Comparison of ENCODE assay signal across 1 fruit fly cellular context in the genomic region with DNA sequence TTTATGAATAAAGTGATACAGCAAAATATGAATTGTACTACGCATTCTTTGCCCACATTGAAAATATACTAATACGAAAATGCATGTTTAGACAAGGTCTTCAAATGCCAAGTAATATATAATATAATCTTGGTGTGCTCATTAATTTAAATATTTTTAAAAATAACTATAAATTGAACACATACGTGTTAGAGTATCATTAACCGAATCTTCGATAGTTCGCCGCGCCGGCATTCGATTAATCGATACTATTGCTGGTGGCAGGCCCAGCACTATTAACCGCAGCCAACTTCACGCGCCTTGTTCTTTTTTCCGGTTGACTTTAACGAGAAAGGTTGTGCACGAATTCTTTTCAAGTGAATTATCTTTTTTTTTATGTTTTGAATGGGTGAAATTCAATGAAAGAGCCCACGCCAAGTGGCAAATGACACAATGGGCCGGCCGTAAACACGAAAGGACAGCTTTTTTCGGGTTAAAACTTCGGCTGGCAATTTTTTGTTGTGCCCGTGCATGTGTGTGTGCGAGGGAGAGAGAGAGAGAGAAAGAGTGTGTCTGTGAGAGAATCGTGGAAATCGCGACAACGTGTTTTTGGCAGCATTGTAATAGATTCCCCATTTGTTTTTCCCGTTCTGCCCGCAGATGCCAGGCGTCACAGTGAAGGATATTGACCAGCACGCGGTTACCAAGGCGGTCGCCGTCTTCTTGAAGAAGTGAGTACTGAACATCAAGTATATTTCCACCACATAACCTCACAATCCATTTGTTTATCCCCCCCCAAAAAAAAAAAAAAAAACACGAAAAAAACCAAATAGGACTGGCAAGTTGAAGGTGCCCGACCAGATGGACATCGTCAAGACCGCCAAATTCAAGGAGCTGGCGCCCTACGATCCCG.
A peak's percentile ranks its signal among the peaks of the same experiment; 100 is the strongest.
TF ChIP-seq lines count a peak whose summit lies in the region.

A gene (plus strand): TSS at position 301 of the 892 bp plus-strand sequence.

TF ChIP-seq in whole organism, embryonic, 481 proteins besides CTCF, POLR2A, EP300 and RAD21 (continued from another document and continues in another):
- peak in 1 of 2 experiments; percentile 55 for TF ChIP-seq chif (GFP tag; optimal IDR thresholded peaks at IDR 0.05; lab: Kevin White, UChicago)
- no peak for TF ChIP-seq fru (optimal IDR thresholded peaks at IDR 0.05; lab: Kevin White, UChicago)
- TF ChIP-seq Ets97D (GFP tag; optimal IDR thresholded peaks at IDR 0.05; lab: Kevin White, UChicago) = peak; percentile 99
- TF ChIP-seq Tbp (GFP tag; optimal IDR thresholded peaks at IDR 0.05; lab: Kevin White, UChicago) = no peak
- no peak for TF ChIP-seq CG2120 (GFP tag; optimal IDR thresholded peaks at IDR 0.05; lab: Kevin White, UChicago)
- no peak for TF ChIP-seq CG7357 (GFP tag; IDR thresholded peaks at IDR 0.05; lab: Robert Waterston, UW)
- no peak for TF ChIP-seq CG1602 (GFP tag; optimal IDR thresholded peaks at IDR 0.05; lab: Kevin White, UChicago)
- TF ChIP-seq CG14050 (GFP tag; IDR thresholded peaks at IDR 0.05; lab: Robert Waterston, UW) = peak; percentile 49; the same call in 2 of the 3 replicates
- no peak for TF ChIP-seq ftz-f1 (GFP tag; optimal IDR thresholded peaks at IDR 0.05; lab: Kevin White, UChicago)
- TF ChIP-seq shn (GFP tag; optimal IDR thresholded peaks at IDR 0.05; lab: Kevin White, UChicago) = peak; percentile 66
- peak; percentile 81 for TF ChIP-seq CG31365 (tag; optimal IDR thresholded peaks at IDR 0.05; lab: Kevin White, UChicago)
- peak; percentile 92 for TF ChIP-seq NfI (GFP tag; optimal IDR thresholded peaks at IDR 0.05; lab: Kevin White, UChicago)
- TF ChIP-seq CrebB (tag; optimal IDR thresholded peaks at IDR 0.05; lab: Kevin White, UChicago) = peak; percentile 87
- peak; percentile 27 for TF ChIP-seq CG12155 (GFP tag; optimal IDR thresholded peaks at IDR 0.05; lab: Kevin White, UChicago)
- no peak for TF ChIP-seq nerfin-2 (GFP tag; IDR thresholded peaks at IDR 0.05; lab: Robert Waterston, UW; ENCODE audit: partially characterized antibody)
- peak; percentile 68 for TF ChIP-seq CG11723 (GFP tag; optimal IDR thresholded peaks at IDR 0.05; lab: Kevin White, UChicago)
- TF ChIP-seq kni (GFP tag; optimal IDR thresholded peaks at IDR 0.05; lab: Kevin White, UChicago) = peak; percentile 85
- TF ChIP-seq peb (GFP tag; IDR thresholded peaks at IDR 0.05; lab: Robert Waterston, UW) = peak; percentile 23; the same call in 1 of the 2 replicates
- peak; percentile 72 for TF ChIP-seq cg (GFP tag; optimal IDR thresholded peaks at IDR 0.05; lab: Kevin White, UChicago)
- TF ChIP-seq fu2 (GFP tag; optimal IDR thresholded peaks at IDR 0.05; lab: Kevin White, UChicago) = peak; percentile 34
- peak; percentile 78 for TF ChIP-seq CG12219 (GFP tag; optimal IDR thresholded peaks at IDR 0.05; lab: Kevin White, UChicago)
- no peak for TF ChIP-seq sisA (GFP tag; IDR thresholded peaks at IDR 0.05; lab: Robert Waterston, UW)
- TF ChIP-seq CG4328 (GFP tag; optimal IDR thresholded peaks at IDR 0.05; lab: Kevin White, UChicago) = peak; percentile 85
- TF ChIP-seq CG9727 (GFP tag; optimal IDR thresholded peaks at IDR 0.05; lab: Kevin White, UChicago) = peak; percentile 90
- peak; percentile 82 for TF ChIP-seq bcd (GFP tag; optimal IDR thresholded peaks at IDR 0.05; lab: Kevin White, UChicago)
- TF ChIP-seq Meics (GFP tag; optimal IDR thresholded peaks at IDR 0.05; lab: Kevin White, UChicago) = peak; percentile 89
- peak; percentile 67; the same call in 2 of the 3 replicates for TF ChIP-seq H15 (GFP tag; IDR thresholded peaks at IDR 0.05; lab: Robert Waterston, UW)
- TF ChIP-seq pb (GFP tag; optimal IDR thresholded peaks at IDR 0.05; lab: Kevin White, UChicago) = peak; percentile 80
- TF ChIP-seq CG6175 (GFP tag; IDR thresholded peaks at IDR 0.05; lab: Robert Waterston, UW) = peak; percentile 73
- peak; percentile 16 for TF ChIP-seq Abd-B (GFP tag; optimal IDR thresholded peaks at IDR 0.05; lab: Kevin White, UChicago)
- peak; percentile 78 for TF ChIP-seq CG2875 (GFP tag; optimal IDR thresholded peaks at IDR 0.05; lab: Kevin White, UChicago)
- peak; percentile 21 for TF ChIP-seq stwl (tag; optimal IDR thresholded peaks at IDR 0.05; lab: Kevin White, UChicago)
- TF ChIP-seq Fer2 (tag; optimal IDR thresholded peaks at IDR 0.05; lab: Kevin White, UChicago) = peak; percentile 54
- TF ChIP-seq MESR4 (GFP tag; optimal IDR thresholded peaks at IDR 0.05; lab: Kevin White, UChicago) = peak; percentile 98
- peak; percentile 83 for TF ChIP-seq zfh1 (GFP tag; IDR thresholded peaks at IDR 0.05; lab: Robert Waterston, UW)
- peak; percentile 80 for TF ChIP-seq CG10431 (GFP tag; optimal IDR thresholded peaks at IDR 0.05; lab: Kevin White, UChicago)
- peak; percentile 42 for TF ChIP-seq zf30C (GFP tag; optimal IDR thresholded peaks at IDR 0.05; lab: Kevin White, UChicago)
- peak; percentile 36 for TF ChIP-seq Sox102F (GFP tag; optimal IDR thresholded peaks at IDR 0.05; lab: Kevin White, UChicago)
- TF ChIP-seq CG3163 (GFP tag; optimal IDR thresholded peaks at IDR 0.05; lab: Kevin White, UChicago) = peak; percentile 29
- peak; percentile 48 for TF ChIP-seq lilli (GFP tag; optimal IDR thresholded peaks at IDR 0.05; lab: Kevin White, UChicago)
- TF ChIP-seq Taf1 (GFP tag; IDR thresholded peaks at IDR 0.05; lab: Robert Waterston, UW) = peak; percentile 21; the same call in 1 of the 2 replicates
- TF ChIP-seq CG6683 (GFP tag; optimal IDR thresholded peaks at IDR 0.05; lab: Kevin White, UChicago) = peak; percentile 56
- TF ChIP-seq CG32772 (GFP tag; IDR thresholded peaks at IDR 0.05; lab: Robert Waterston, UW) = peak; percentile 33; the same call in 1 of the 2 replicates
- TF ChIP-seq sr (GFP tag; IDR thresholded peaks at IDR 0.05; lab: Robert Waterston, UW) = peak; percentile 71; the same call in 2 of the 3 replicates
- TF ChIP-seq CG10654 (GFP tag; optimal IDR thresholded peaks at IDR 0.05; lab: Kevin White, UChicago) = peak; percentile 12
- no peak for TF ChIP-seq kay (GFP tag; optimal IDR thresholded peaks at IDR 0.05; lab: Kevin White, UChicago)
- TF ChIP-seq HHEX (GFP tag; optimal IDR thresholded peaks at IDR 0.05; lab: Kevin White, UChicago) = peak; percentile 91
- peak; percentile 88 for TF ChIP-seq chm (GFP tag; IDR thresholded peaks at IDR 0.05; lab: Robert Waterston, UW)
- no peak; the same call in 1 of the 2 replicates for TF ChIP-seq GATAe (GFP tag; conservative IDR thresholded peaks at IDR 0.05; lab: Robert Waterston, UW)
- TF ChIP-seq CG14014 (GFP tag; IDR thresholded peaks at IDR 0.05; lab: Robert Waterston, UW) = peak; percentile 72
- peak; percentile 41 for TF ChIP-seq Camta (GFP tag; optimal IDR thresholded peaks at IDR 0.05; lab: Kevin White, UChicago)
- TF ChIP-seq zen (tag; optimal IDR thresholded peaks at IDR 0.05; lab: Kevin White, UChicago) = peak; percentile 40
- TF ChIP-seq CG13624 (GFP tag; optimal IDR thresholded peaks at IDR 0.05; lab: Kevin White, UChicago) = peak; percentile 27
- TF ChIP-seq CG15696 (tag; optimal IDR thresholded peaks at IDR 0.05; lab: Kevin White, UChicago) = no peak
- peak; percentile 68; the same call in 1 of the 2 replicates for TF ChIP-seq CG43689 (GFP tag; IDR thresholded peaks at IDR 0.05; lab: Robert Waterston, UW)
- peak; percentile 85 for TF ChIP-seq nau (GFP tag; optimal IDR thresholded peaks at IDR 0.05; lab: Kevin White, UChicago)
- peak; percentile 61 for TF ChIP-seq dmrt11E (tag; optimal IDR thresholded peaks at IDR 0.05; lab: Kevin White, UChicago)
- TF ChIP-seq vnd (GFP tag; IDR thresholded peaks at IDR 0.05; lab: Robert Waterston, UW; ENCODE audit: partially characterized antibody) = 0 out of 3 replicates have a peak, but pooled peaks have one; percentile 54
- peak; percentile 97 for TF ChIP-seq HLHmδ (GFP tag; optimal IDR thresholded peaks at IDR 0.05; lab: Kevin White, UChicago)
- TF ChIP-seq NFAT (GFP tag; IDR thresholded peaks at IDR 0.05; lab: Robert Waterston, UW) = peak; percentile 88
- TF ChIP-seq CG18619 (GFP tag; optimal IDR thresholded peaks at IDR 0.05; lab: Kevin White, UChicago) = peak; percentile 87
- TF ChIP-seq CG5953 (GFP tag; IDR thresholded peaks at IDR 0.05; lab: Robert Waterston, UW) = peak; percentile 75
- peak; percentile 88 for TF ChIP-seq Hmr (GFP tag; optimal IDR thresholded peaks at IDR 0.05; lab: Kevin White, UChicago)
- TF ChIP-seq CG17385 (GFP tag; optimal IDR thresholded peaks at IDR 0.05; lab: Kevin White, UChicago) = peak; percentile 85
- TF ChIP-seq CG34224 (GFP tag; IDR thresholded peaks at IDR 0.05; lab: Robert Waterston, UW; ENCODE audit: partially characterized antibody) = no peak
- TF ChIP-seq esg (GFP tag; conservative IDR thresholded peaks at IDR 0.05; lab: Robert Waterston, UW) = no peak
- no peak for TF ChIP-seq tup (GFP tag; optimal IDR thresholded peaks at IDR 0.05; lab: Kevin White, UChicago)
- peak; percentile 86 for TF ChIP-seq Sox100B (GFP tag; optimal IDR thresholded peaks at IDR 0.05; lab: Kevin White, UChicago)
- peak in 1 of 2 experiments; percentile 85 for TF ChIP-seq tll (GFP tag; optimal IDR thresholded peaks at IDR 0.05; lab: Kevin White, UChicago)
- peak in 1 of 2 experiments; percentile 76 for TF ChIP-seq Eip74EF (GFP tag; optimal IDR thresholded peaks at IDR 0.05; lab: Kevin White, UChicago)
- TF ChIP-seq Atf3 (GFP tag; optimal IDR thresholded peaks at IDR 0.05; lab: Kevin White, UChicago) = no peak
- no peak for TF ChIP-seq ind (GFP tag; optimal IDR thresholded peaks at IDR 0.05; lab: Kevin White, UChicago)
- TF ChIP-seq Bgb (GFP tag; IDR thresholded peaks at IDR 0.05; lab: Robert Waterston, UW; ENCODE audit: partially characterized antibody) = peak; percentile 12
- no peak for TF ChIP-seq sc (optimal IDR thresholded peaks at IDR 0.05; lab: Kevin White, UChicago)
- peak; percentile 80 for TF ChIP-seq sc (GFP tag; optimal IDR thresholded peaks at IDR 0.05; lab: Kevin White, UChicago)
- peak; percentile 39 for TF ChIP-seq slou (GFP tag; optimal IDR thresholded peaks at IDR 0.05; lab: Kevin White, UChicago)
- TF ChIP-seq CG7745 (tag; optimal IDR thresholded peaks at IDR 0.05; lab: Kevin White, UChicago) = peak; percentile 55
- TF ChIP-seq CG7556 (GFP tag; optimal IDR thresholded peaks at IDR 0.05; lab: Kevin White, UChicago) = peak; percentile 72
- peak; percentile 66 for TF ChIP-seq Dbx (GFP tag; IDR thresholded peaks at IDR 0.05; lab: Robert Waterston, UW)
- TF ChIP-seq CG3726 (GFP tag; IDR thresholded peaks at IDR 0.05; lab: Robert Waterston, UW) = 0 out of 3 replicates have a peak, but pooled peaks have one; percentile 43
- TF ChIP-seq YL-1 (GFP tag; optimal IDR thresholded peaks at IDR 0.05; lab: Kevin White, UChicago) = peak; percentile 94
- TF ChIP-seq CG10462 (GFP tag; optimal IDR thresholded peaks at IDR 0.05; lab: Kevin White, UChicago) = no peak
- TF ChIP-seq Med (GFP tag; lab: Kevin White, UChicago) = peak; percentile 97
- TF ChIP-seq oc (tag; optimal IDR thresholded peaks at IDR 0.05; lab: Kevin White, UChicago) = no peak
- peak; percentile 49 to 50 for TF ChIP-seq Hr51 (GFP tag; optimal IDR thresholded peaks at IDR 0.05; lab: Kevin White, UChicago)
- no peak for TF ChIP-seq CG8478 (optimal IDR thresholded peaks at IDR 0.05; lab: Kevin White, UChicago)
- peak; percentile 61 for TF ChIP-seq CG8359 (GFP tag; optimal IDR thresholded peaks at IDR 0.05; lab: Kevin White, UChicago; ENCODE audit: borderline replicate concordance)
- no peak for TF ChIP-seq abd-A (tag; optimal IDR thresholded peaks at IDR 0.05; lab: Kevin White, UChicago)
- TF ChIP-seq tin (GFP tag; optimal IDR thresholded peaks at IDR 0.05; lab: Kevin White, UChicago) = peak; percentile 40
- TF ChIP-seq CG2116 (GFP tag; optimal IDR thresholded peaks at IDR 0.05; lab: Kevin White, UChicago) = peak; percentile 70
- TF ChIP-seq Dref (GFP tag; IDR thresholded peaks at IDR 0.05; lab: Robert Waterston, UW) = peak; percentile 75
- peak; percentile 35 for TF ChIP-seq az2 (GFP tag; optimal IDR thresholded peaks at IDR 0.05; lab: Kevin White, UChicago)
- peak; percentile 73; the same call in 2 of the 4 replicates for TF ChIP-seq Dll (GFP tag; IDR thresholded peaks at IDR 0.05; lab: Robert Waterston, UW; ENCODE audit: partially characterized antibody)
- TF ChIP-seq CG13894 (tag; optimal IDR thresholded peaks at IDR 0.05; lab: Kevin White, UChicago) = peak; percentile 75
- peak; percentile 39 for TF ChIP-seq CG8281 (tag; optimal IDR thresholded peaks at IDR 0.05; lab: Kevin White, UChicago)
- no peak for TF ChIP-seq emc (GFP tag; optimal IDR thresholded peaks at IDR 0.05; lab: Kevin White, UChicago)
- 0 out of 2 replicates have a peak, but pooled peaks have one; percentile 66 for TF ChIP-seq CG16779 (GFP tag; IDR thresholded peaks at IDR 0.05; lab: Robert Waterston, UW)
- TF ChIP-seq wdn (GFP tag; IDR thresholded peaks at IDR 0.05; lab: Robert Waterston, UW) = peak; percentile 57
- TF ChIP-seq CG17612 (GFP tag; IDR thresholded peaks at IDR 0.05; lab: Robert Waterston, UW) = peak; percentile 27; the same call in 1 of the 2 replicates
- peak; percentile 88 for TF ChIP-seq CG6813 (GFP tag; optimal IDR thresholded peaks at IDR 0.05; lab: Kevin White, UChicago)
- TF ChIP-seq Atf-2 (GFP tag; optimal IDR thresholded peaks at IDR 0.05; lab: Kevin White, UChicago) = peak; percentile 36
- TF ChIP-seq pita (GFP tag; optimal IDR thresholded peaks at IDR 0.05; lab: Kevin White, UChicago) = no peak
- TF ChIP-seq sug (tag; optimal IDR thresholded peaks at IDR 0.05; lab: Kevin White, UChicago) = peak; percentile 78
- TF ChIP-seq Hey (tag; optimal IDR thresholded peaks at IDR 0.05; lab: Kevin White, UChicago) = peak; percentile 74
- TF ChIP-seq cad (GFP tag; optimal IDR thresholded peaks at IDR 0.05; lab: Kevin White, UChicago) = no peak
- TF ChIP-seq Optix (GFP tag; IDR thresholded peaks at IDR 0.05; lab: Robert Waterston, UW) = peak; percentile 66; the same call in 2 of the 3 replicates
- TF ChIP-seq CG8089 (GFP tag; optimal IDR thresholded peaks at IDR 0.05; lab: Kevin White, UChicago) = peak; percentile 55
- TF ChIP-seq Six4 (GFP tag; optimal IDR thresholded peaks at IDR 0.05; lab: Kevin White, UChicago) = no peak
- peak; percentile 69 for TF ChIP-seq Atf6 (GFP tag; IDR thresholded peaks at IDR 0.05; lab: Robert Waterston, UW)
- no peak for TF ChIP-seq tna (GFP tag; IDR thresholded peaks at IDR 0.05; lab: Robert Waterston, UW; ENCODE audit: partially characterized antibody)
- peak; percentile 24; the same call in 1 of the 3 replicates for TF ChIP-seq row (GFP tag; IDR thresholded peaks at IDR 0.05; lab: Robert Waterston, UW)
- TF ChIP-seq CG13424 (tag; optimal IDR thresholded peaks at IDR 0.05; lab: Kevin White, UChicago) = peak; percentile 53
- TF ChIP-seq ase (GFP tag; IDR thresholded peaks at IDR 0.05; lab: Robert Waterston, UW) = peak; percentile 73; the same call in 2 of the 3 replicates
- TF ChIP-seq Nf-YC (tag; optimal IDR thresholded peaks at IDR 0.05; lab: Kevin White, UChicago) = peak; percentile 66
- TF ChIP-seq usp (GFP tag; optimal IDR thresholded peaks at IDR 0.05; lab: Kevin White, UChicago) = no peak
- peak; percentile 3; the same call in 1 of the 2 replicates for TF ChIP-seq amos (GFP tag; IDR thresholded peaks at IDR 0.05; lab: Robert Waterston, UW; ENCODE audit: partially characterized antibody)
